Fruit fly (Drosophila melanogaster): ENCODE results near the gene Ssdp.

The Ssdp gene

dm6 chr3R:18188702-18189125 lies 10.7 kb downstream of the Ssdp start, which contains the start of the genes CG12321 and MED17 (continued):
- TF ChIP-seq Myb (GFP tag; optimal IDR thresholded peaks at IDR 0.05) (peak; percentile 38), Med (GFP tag) (peak; percentile 92), croc (GFP tag; conservative IDR thresholded peaks at IDR 0.05) (peak; percentile 76), esg (GFP tag; conservative IDR thresholded peaks at IDR 0.05) (peak; percentile 87), BEAF-32 (GFP tag; optimal IDR thresholded peaks at IDR 0.05) (peak; percentile 64), Pdp1 (GFP tag; optimal IDR thresholded peaks at IDR 0.05) (peak; percentile 55 to 57), unc-4 (GFP tag; IDR thresholded peaks at IDR 0.05; ENCODE audit: partially characterized antibody) (peak; percentile 31; the same call in 1 of the 2 replicates), CG10209 (GFP tag; optimal IDR thresholded peaks at IDR 0.05) (peak; percentile 92), NK7.1 (GFP tag; optimal IDR thresholded peaks at IDR 0.05) (no peak), Tbp (GFP tag; optimal IDR thresholded peaks at IDR 0.05) (no peak), CG6654 (GFP tag; optimal IDR thresholded peaks at IDR 0.05) (peak; percentile 69), CG32772 (GFP tag; IDR thresholded peaks at IDR 0.05) (peak; percentile 88), NfI (GFP tag; optimal IDR thresholded peaks at IDR 0.05) (peak; percentile 89), fd96Cb (tag; optimal IDR thresholded peaks at IDR 0.05) (peak; percentile 85), Awh (GFP tag; IDR thresholded peaks at IDR 0.05) (peak; percentile 50; the same call in 1 of the 2 replicates), Asciz (GFP tag; optimal IDR thresholded peaks at IDR 0.05) (peak; percentile 78), Scr (GFP tag; IDR thresholded peaks at IDR 0.05; ENCODE audit: partially characterized antibody) (0 out of 2 replicates have a peak, but pooled peaks have one; percentile 16), sens-2 (GFP tag; IDR thresholded peaks at IDR 0.05) (no peak; the same call in 1 of the 2 replicates), crp (GFP tag; optimal IDR thresholded peaks at IDR 0.05) (peak in 1 of 2 experiments; percentile 53), abd-A (tag; optimal IDR thresholded peaks at IDR 0.05) (no peak), CG1603 (tag; optimal IDR thresholded peaks at IDR 0.05) (no peak), CG18011 (GFP tag; optimal IDR thresholded peaks at IDR 0.05) (peak; percentile 81), CG13296 (GFP tag; optimal IDR thresholded peaks at IDR 0.05) (peak; percentile 84), Mrtf (GFP tag; IDR thresholded peaks at IDR 0.05) (peak; percentile 73; the same call in 1 of the 3 replicates), CG14667 (GFP tag; IDR thresholded peaks at IDR 0.05) (peak; percentile 79), slbo (GFP tag; IDR thresholded peaks at IDR 0.05) (peak; percentile 97), CG14441 (GFP tag; IDR thresholded peaks at IDR 0.05) (peak; percentile 82; the same call in 1 of the 2 replicates), sqz (GFP tag; optimal IDR thresholded peaks at IDR 0.05) (no peak), Six4 (GFP tag; optimal IDR thresholded peaks at IDR 0.05) (peak; percentile 84), CG11560 (tag; IDR thresholded peaks at IDR 0.05) (peak; percentile 81), stc (GFP tag; IDR thresholded peaks at IDR 0.05) (peak; percentile 65), fru (optimal IDR thresholded peaks at IDR 0.05) (no peak), CG13624 (GFP tag; optimal IDR thresholded peaks at IDR 0.05) (peak; percentile 60), CG17568 (GFP tag; optimal IDR thresholded peaks at IDR 0.05) (no peak), Dfd (GFP tag; optimal IDR thresholded peaks at IDR 0.05) (no peak), CG17802 (tag; optimal IDR thresholded peaks at IDR 0.05) (peak; percentile 52), cwo (GFP tag; optimal IDR thresholded peaks at IDR 0.05) (peak; percentile 75), CG34422 (GFP tag; IDR thresholded peaks at IDR 0.05) (peak; percentile 89), CG3281 (GFP tag; optimal IDR thresholded peaks at IDR 0.05) (peak; percentile 90), ro (GFP tag; IDR thresholded peaks at IDR 0.05) (peak; percentile 67), Lim3 (GFP tag; IDR thresholded peaks at IDR 0.05) (peak; percentile 64; the same call in 1 of the 2 replicates), CG1024 (GFP tag; IDR thresholded peaks at IDR 0.05) (no peak), CG7963 (GFP tag; IDR thresholded peaks at IDR 0.05; ENCODE audit: partially characterized antibody) (no peak), bcd (GFP tag; optimal IDR thresholded peaks at IDR 0.05) (peak; percentile 90), CG3995 (GFP tag; optimal IDR thresholded peaks at IDR 0.05) (peak; percentile 27), pfk (GFP tag; optimal IDR thresholded peaks at IDR 0.05) (no peak), E2f1 (GFP tag; IDR thresholded peaks at IDR 0.05) (peak; percentile 88), Optix (GFP tag; IDR thresholded peaks at IDR 0.05) (peak; percentile 57; the same call in 1 of the 3 replicates), CG4617 (GFP tag; optimal IDR thresholded peaks at IDR 0.05; ENCODE audit: borderline replicate concordance) (peak; percentile 83), Atf-2 (GFP tag; optimal IDR thresholded peaks at IDR 0.05) (peak; percentile 29)

Data from whole organism, embryonic.